Fruit fly (Drosophila melanogaster) whole organism, embryonic: Measurements from ENCODE around the gene CG10338.
A peak's percentile ranks its signal among the peaks of the same experiment; 100 is the strongest.

Experiments
- Antp ChIP-seq: fragments of 200-800 bp; sonication (Bioruptor generic); optimal IDR thresholded peaks from 3 replicates; lab custom pipeline; 2016; ENCODE audit warnings: missing biosample characterization, missing genetic modification characterization
- CG10543 ChIP-seq: fragments of 200-800 bp; sonication (Bioruptor generic); optimal IDR thresholded peaks from 3 replicates; lab custom pipeline; 2017; ENCODE audit warnings: missing biosample characterization, mild to moderate bottlenecking, missing genetic modification characterization, moderate library complexity
- CG11560 ChIP-seq: fragments of 200-800 bp; sonication (Bioruptor generic); IDR thresholded peaks from 3 replicates; pipeline ENCODE4 v1.3.6; 2022; ENCODE audit warnings: missing biosample characterization, missing genetic modification characterization
- CG12744 ChIP-seq: fragments of 200-800 bp; sonication (Bioruptor generic); optimal IDR thresholded peaks from 2 replicates; lab custom pipeline; 2016; ENCODE audit warnings: missing biosample characterization, missing genetic modification characterization
- CG13123 ChIP-seq: fragments of 200-800 bp; sonication (Bioruptor generic); optimal IDR thresholded peaks from 2 replicates; lab custom pipeline; 2016; ENCODE audit warnings: missing biosample characterization, missing genetic modification characterization
- CG16779 ChIP-seq: fragments of 200-800 bp; sonication (Bioruptor generic); IDR thresholded peaks from 2 replicates; pipeline ENCODE4 v1.3.6; 2022; ENCODE audit warnings: missing biosample characterization, missing genetic modification characterization
- CG18764 ChIP-seq: fragments of 200-800 bp; sonication (Bioruptor generic); optimal IDR thresholded peaks from 3 replicates; lab custom pipeline; 2016; ENCODE audit warnings: missing biosample characterization, missing genetic modification characterization
- CG2678 ChIP-seq: fragments of 200-800 bp; sonication (Bioruptor generic); optimal IDR thresholded peaks from 3 replicates; lab custom pipeline; 2019; ENCODE audit warnings: missing biosample characterization, mild to moderate bottlenecking, missing genetic modification characterization, moderate library complexity
- CG3281 ChIP-seq: fragments of 200-800 bp; sonication (Bioruptor generic); optimal IDR thresholded peaks from 3 replicates; lab custom pipeline; 2017; ENCODE audit warnings: missing biosample characterization, mild to moderate bottlenecking, missing genetic modification characterization
- CG34422 ChIP-seq: fragments of 200-800 bp; sonication (Bioruptor generic); IDR thresholded peaks from 3 replicates; pipeline ENCODE4 v1.3.6; 2022; ENCODE audit warnings: missing biosample characterization, missing genetic modification characterization
- CG3995 ChIP-seq: fragments of 200-800 bp; sonication (Bioruptor generic); optimal IDR thresholded peaks from 3 replicates; lab custom pipeline; 2016; ENCODE audit warnings: missing biosample characterization, missing genetic modification characterization
- CG4730 ChIP-seq: fragments of 200-800 bp; sonication (Bioruptor generic); IDR thresholded peaks from 2 replicates; pipeline ENCODE4 v1.3.6; 2022; ENCODE audit warnings: missing biosample characterization, missing genetic modification characterization
- CG6272 ChIP-seq: fragments of 200-800 bp; sonication (Bioruptor generic); IDR thresholded peaks from 2 replicates; pipeline ENCODE4 v1.3.6; 2022; ENCODE audit warnings: missing biosample characterization, missing genetic modification characterization
- CG7928 ChIP-seq: fragments of 200-800 bp; sonication (Bioruptor generic); optimal IDR thresholded peaks from 2 replicates; lab custom pipeline; 2017; ENCODE audit warnings: missing biosample characterization, mild to moderate bottlenecking, missing genetic modification characterization
- CrebB ChIP-seq: fragments of 200-800 bp; sonication (Bioruptor generic); optimal IDR thresholded peaks from 3 replicates; lab custom pipeline; 2018; ENCODE audit warnings: missing biosample characterization, mild to moderate bottlenecking, missing genetic modification characterization
- Dek ChIP-seq: fragments of 200-800 bp; sonication (Bioruptor generic); optimal IDR thresholded peaks from 3 replicates; lab custom pipeline; 2019; ENCODE audit warnings: missing biosample characterization, mild to moderate bottlenecking, missing genetic modification characterization, moderate library complexity
- Fer3 ChIP-seq: fragments of 200-800 bp; sonication (Bioruptor generic); optimal IDR thresholded peaks from 2 replicates; lab custom pipeline; 2018; ENCODE audit warnings: missing biosample characterization, mild to moderate bottlenecking, missing genetic modification characterization, moderate library complexity
- H2.0 ChIP-seq: fragments of 200-800 bp; sonication (Bioruptor generic); IDR thresholded peaks from 2 replicates; pipeline ENCODE4 v1.3.6; 2022; ENCODE audit warnings: missing biosample characterization, missing genetic modification characterization
- Hand ChIP-seq: fragments of 200-800 bp; sonication (Bioruptor generic); optimal IDR thresholded peaks from 2 replicates; lab custom pipeline; 2017; ENCODE audit warnings: mild to moderate bottlenecking, missing biosample characterization, missing genetic modification reagents, missing genetic modification characterization
- Jarid2 ChIP-seq: fragments of 200-800 bp; sonication (Bioruptor generic); optimal IDR thresholded peaks from 3 replicates; lab custom pipeline; 2017; ENCODE audit warnings: mild to moderate bottlenecking, missing biosample characterization, missing genetic modification reagents, missing genetic modification characterization
- MBD-R2 ChIP-seq: fragments of 200-800 bp; sonication (Bioruptor generic); IDR thresholded peaks from 2 replicates; pipeline ENCODE4 v1.3.6; 2022; ENCODE audit warnings: missing biosample characterization, missing genetic modification characterization
- NK7.1 ChIP-seq: fragments of 200-800 bp; sonication (Bioruptor generic); optimal IDR thresholded peaks from 3 replicates; lab custom pipeline; 2016; ENCODE audit warnings: missing biosample characterization, missing genetic modification characterization
- Rfx ChIP-seq: fragments of 200-800 bp; sonication (Bioruptor generic); IDR thresholded peaks from 2 replicates; pipeline ENCODE4 v1.3.6; 2022; ENCODE audit warnings: missing biosample characterization, missing genetic modification characterization
- Spps ChIP-seq: fragments of 200-800 bp; sonication (Bioruptor generic); optimal IDR thresholded peaks from 2 replicates; lab custom pipeline; 2018; ENCODE audit warnings: missing biosample characterization, mild to moderate bottlenecking, missing genetic modification characterization
- Stat92E ChIP-seq, 3 experiments: fragments of >200 bp in 2 of 3; fragments of 200-800 bp in 1 of 3; sonication (Bioruptor generic) in 1 of 3; optimal IDR thresholded peaks; 2 replicates each; lab custom pipeline; 2017 to 2019; ENCODE audit warnings: missing biosample characterization in 3 of 3, missing genetic modification characterization in 3 of 3, mild to moderate bottlenecking in 1 of 3, moderate library complexity in 1 of 3
- Trl ChIP-seq, 3 experiments: fragments of >200 bp in 2 of 3; fragments of 200-800 bp in 1 of 3; sonication (Bioruptor generic) in 1 of 3; optimal IDR thresholded peaks; 2 replicates in 1 of 3; 3 replicates in 2 of 3; lab custom pipeline; 2016 to 2017; ENCODE audit warnings: missing biosample characterization in 1 of 3, missing genetic modification characterization in 1 of 3
- az2 ChIP-seq: fragments of 200-800 bp; sonication (Bioruptor generic); optimal IDR thresholded peaks from 3 replicates; lab custom pipeline; 2016; ENCODE audit warnings: missing biosample characterization, missing genetic modification characterization
- bsh ChIP-seq, 2 experiments: fragments of 200-800 bp; sonication (Bioruptor generic); optimal IDR thresholded peaks; 2 replicates each; lab custom pipeline; 2017 to 2018; ENCODE audit warnings: mild to moderate bottlenecking in 2 of 2, missing biosample characterization in 2 of 2, missing genetic modification characterization in 2 of 2, moderate library complexity in 1 of 2
- crc ChIP-seq: fragments of 200-800 bp; sonication (Bioruptor generic); optimal IDR thresholded peaks from 2 replicates; lab custom pipeline; 2016; ENCODE audit warnings: missing biosample characterization, missing genetic modification characterization
- ems ChIP-seq: fragments of 200-800 bp; sonication (Bioruptor generic); optimal IDR thresholded peaks from 3 replicates; lab custom pipeline; 2016; ENCODE audit warnings: missing biosample characterization, missing genetic modification characterization
- fd102C ChIP-seq: fragments of 200-800 bp; sonication (Bioruptor generic); optimal IDR thresholded peaks from 2 replicates; lab custom pipeline; 2018; ENCODE audit warnings: missing biosample characterization, mild to moderate bottlenecking, missing genetic modification characterization, moderate library complexity
- fd64A ChIP-seq: fragments of 200-800 bp; sonication (Bioruptor generic); optimal IDR thresholded peaks from 3 replicates; lab custom pipeline; 2018; ENCODE audit warnings: missing biosample characterization, mild to moderate bottlenecking, missing genetic modification characterization
- gcm2 ChIP-seq: fragments of 200-800 bp; sonication (Bioruptor generic); optimal IDR thresholded peaks from 2 replicates; lab custom pipeline; 2016; ENCODE audit warnings: missing biosample characterization, missing genetic modification characterization
- grn ChIP-seq: fragments of 200-800 bp; sonication (Bioruptor generic); optimal IDR thresholded peaks from 3 replicates; lab custom pipeline; 2017; ENCODE audit warnings: missing biosample characterization, missing genetic modification characterization
- h ChIP-seq: fragments of >200 bp; optimal IDR thresholded peaks from 2 replicates; lab custom pipeline; 2017
- ham ChIP-seq: fragments of 200-800 bp; sonication (Bioruptor generic); IDR thresholded peaks from 2 replicates; pipeline ENCODE4 v1.3.6; 2022; ENCODE audit warnings: missing biosample characterization, missing genetic modification characterization
- insv ChIP-seq, 2 experiments: fragments of 200-800 bp; sonication (Bioruptor generic); optimal IDR thresholded peaks; 3 replicates each; lab custom pipeline; 2016 to 2018; ENCODE audit warnings: missing biosample characterization in 2 of 2, missing genetic modification characterization in 2 of 2
- ken ChIP-seq: fragments of 200-800 bp; sonication (Bioruptor generic); IDR thresholded peaks from 3 replicates; pipeline ENCODE4 v1.3.6; 2022; ENCODE audit warnings: missing biosample characterization, missing genetic modification characterization
- klu ChIP-seq: fragments of 200-800 bp; sonication (Bioruptor generic); IDR thresholded peaks from 2 replicates; pipeline ENCODE4 v1.3.6; 2022; ENCODE audit warnings: missing biosample characterization, missing genetic modification characterization
- mld ChIP-seq: fragments of 200-800 bp; sonication (Bioruptor generic); IDR thresholded peaks from 3 replicates; pipeline ENCODE4 v1.3.6; 2022; ENCODE audit warnings: missing biosample characterization, missing genetic modification characterization; ENCODE audit not compliant: partially characterized antibody
- org-1 ChIP-seq: fragments of 200-800 bp; sonication (Bioruptor generic); optimal IDR thresholded peaks from 2 replicates; lab custom pipeline; 2017; ENCODE audit warnings: missing biosample characterization, missing genetic modification characterization
- pb ChIP-seq: fragments of 200-800 bp; sonication (Bioruptor generic); optimal IDR thresholded peaks from 3 replicates; lab custom pipeline; 2016; ENCODE audit warnings: missing biosample characterization, missing genetic modification characterization
- prd ChIP-seq, 3 experiments: fragments of >200 bp in 2 of 3; fragments of 200-800 bp in 1 of 3; sonication (Bioruptor generic) in 1 of 3; optimal IDR thresholded peaks in 2 of 3; IDR thresholded peaks in 1 of 3; 2 replicates in 2 of 3; 3 replicates in 1 of 3; pipeline versions ENCODE4 v1.3.6 to Lab custom; 2017 to 2022; ENCODE audit warnings: missing biosample characterization in 1 of 3, missing genetic modification characterization in 1 of 3
- pzg ChIP-seq: fragments of 200-800 bp; sonication (Bioruptor generic); optimal IDR thresholded peaks from 3 replicates; lab custom pipeline; 2018; ENCODE audit warnings: missing biosample characterization, mild to moderate bottlenecking, missing genetic modification characterization, moderate library complexity
- ro ChIP-seq: fragments of 200-800 bp; sonication (Bioruptor generic); IDR thresholded peaks from 2 replicates; pipeline ENCODE4 v1.3.6; 2022; ENCODE audit warnings: missing biosample characterization, missing genetic modification characterization
- tap ChIP-seq: fragments of 200-800 bp; optimal IDR thresholded peaks from 3 replicates; lab custom pipeline; 2019; ENCODE audit warnings: missing biosample characterization, mild to moderate bottlenecking, missing genetic modification characterization, moderate library complexity
- toy ChIP-seq: fragments of 200-800 bp; sonication (Bioruptor generic); IDR thresholded peaks from 2 replicates; pipeline ENCODE4 v1.3.6; 2022; ENCODE audit warnings: missing biosample characterization, missing genetic modification characterization
- unpg ChIP-seq: fragments of 200-800 bp; sonication (Bioruptor generic); optimal IDR thresholded peaks from 3 replicates; lab custom pipeline; 2018; ENCODE audit warnings: missing biosample characterization, mild to moderate bottlenecking, missing genetic modification characterization, moderate library complexity

CG10338 gene

DNA sequence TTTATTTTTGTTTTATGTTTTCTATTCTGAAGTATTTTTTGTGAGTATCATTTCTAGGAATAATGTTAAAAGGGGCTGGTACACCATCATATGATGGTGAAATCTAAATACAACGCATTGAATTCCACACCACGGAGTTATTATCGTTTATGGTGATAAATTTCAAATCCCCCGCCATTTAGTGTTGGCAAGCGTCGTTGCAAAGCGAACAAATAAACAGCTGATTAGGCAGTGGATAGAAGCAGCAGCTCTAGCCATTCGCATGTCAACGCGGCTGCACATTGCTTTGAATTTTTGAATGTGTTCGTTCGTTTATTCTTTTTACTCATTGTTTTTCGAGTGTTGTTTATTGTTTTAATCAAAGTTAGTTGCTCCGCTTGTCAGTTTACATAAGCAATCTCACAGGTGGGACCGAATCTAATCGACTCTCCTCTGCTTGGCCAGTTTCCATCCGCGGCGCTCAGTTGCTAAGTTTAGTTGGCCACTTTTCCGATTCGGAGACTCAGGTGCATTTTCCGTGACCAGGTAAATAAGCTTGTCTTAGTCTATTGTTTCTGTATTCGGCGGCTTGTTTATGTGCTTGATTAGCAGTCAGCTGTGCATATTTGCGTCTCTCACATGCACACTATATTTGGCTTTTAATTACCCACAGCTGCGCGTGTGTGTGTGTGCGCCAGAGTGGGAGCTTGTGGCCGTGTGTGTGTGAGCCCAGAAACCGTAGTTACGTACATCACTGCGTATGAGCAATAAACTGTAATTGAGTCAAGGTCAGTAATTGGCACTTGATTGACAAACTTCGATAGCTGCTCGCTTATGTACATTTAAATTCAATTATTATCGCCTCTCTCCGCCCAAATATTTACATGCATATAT, 18.3 kb upstream of the CG10338 start, which contains the start of the genes Mst36Fa and CG31751 (continued):
- peak; percentile 58 for TF ChIP-seq CG7928 (GFP tag; lab: Kevin White, UChicago)
- no peak for TF ChIP-seq ro (GFP tag; lab: Robert Waterston, UW)
- peak in 1 of 2 experiments; percentile 68 for TF ChIP-seq bsh (GFP tag; optimal IDR thresholded peaks at IDR 0.05; lab: Kevin White, UChicago)
- TF ChIP-seq fd102C (GFP tag; lab: Kevin White, UChicago) = no peak
- peak; percentile 80 for TF ChIP-seq CG3281 (GFP tag; lab: Kevin White, UChicago)
- peak; percentile 78 for TF ChIP-seq crc (GFP tag; lab: Kevin White, UChicago)
- TF ChIP-seq pzg = peak; percentile 88
- peak; percentile 78 for TF ChIP-seq pb (GFP tag; lab: Kevin White, UChicago)
- no peak for TF ChIP-seq Stat92E (GFP tag; optimal IDR thresholded peaks at IDR 0.05; lab: Kevin White, UChicago)
- TF ChIP-seq fd64A (GFP tag; lab: Kevin White, UChicago) = peak; percentile 88
- TF ChIP-seq mld (GFP tag; lab: Robert Waterston, UW) = no peak
- peak; percentile 68; the same call in 1 of the 3 replicates for TF ChIP-seq CG34422 (GFP tag; lab: Robert Waterston, UW)
- TF ChIP-seq MBD-R2 = peak; percentile 81
- peak; percentile 88 for TF ChIP-seq org-1 (GFP tag; lab: Kevin White, UChicago)
- TF ChIP-seq Rfx (GFP tag; lab: Robert Waterston, UW) = peak; percentile 81
- no peak for TF ChIP-seq Spps (tag; lab: Kevin White, UChicago)
- peak; percentile 33 for TF ChIP-seq ems (GFP tag; lab: Kevin White, UChicago)
- TF ChIP-seq ken (GFP tag; lab: Robert Waterston, UW) = peak; percentile 4; the same call in 1 of the 3 replicates
- no peak for TF ChIP-seq prd (optimal IDR thresholded peaks at IDR 0.05; lab: Kevin White, UChicago)
- no peak for TF ChIP-seq prd (GFP tag; IDR thresholded peaks at IDR 0.05; lab: Robert Waterston, UW)
- TF ChIP-seq Dek (tag; lab: Kevin White, UChicago) = peak; percentile 76
- peak; percentile 47 for TF ChIP-seq gcm2 (GFP tag; lab: Kevin White, UChicago)
- peak; percentile 90 for TF ChIP-seq CG10543 (GFP tag; lab: Kevin White, UChicago)
- TF ChIP-seq CrebB (tag; lab: Kevin White, UChicago) = peak; percentile 91
- no peak for TF ChIP-seq Trl (optimal IDR thresholded peaks at IDR 0.05; lab: Kevin White, UChicago)
- peak; percentile 85 for TF ChIP-seq Trl (GFP tag; optimal IDR thresholded peaks at IDR 0.05; lab: Kevin White, UChicago)
- no peak for TF ChIP-seq CG6272 (GFP tag; lab: Robert Waterston, UW)
- TF ChIP-seq toy (GFP tag; lab: Robert Waterston, UW) = 0 out of 2 replicates have a peak, but pooled peaks have one; percentile 33
- TF ChIP-seq Hand = peak; percentile 61
- TF ChIP-seq Fer3 (tag; lab: Kevin White, UChicago) = peak; percentile 80
- TF ChIP-seq h = no peak
- TF ChIP-seq az2 (GFP tag; lab: Kevin White, UChicago) = peak; percentile 38
- peak; percentile 87 for TF ChIP-seq CG2678 (tag; lab: Kevin White, UChicago)
- TF ChIP-seq CG3995 (GFP tag; lab: Kevin White, UChicago) = peak; percentile 10
- peak; percentile 81 for TF ChIP-seq NK7.1
- TF ChIP-seq unpg = peak; percentile 73
- TF ChIP-seq ham (GFP tag; lab: Robert Waterston, UW) = no peak
- TF ChIP-seq CG18764 (GFP tag; lab: Kevin White, UChicago) = peak; percentile 65
- TF ChIP-seq CG13123 (GFP tag; lab: Kevin White, UChicago) = peak; percentile 79
- TF ChIP-seq klu (GFP tag; lab: Robert Waterston, UW) = no peak
- peak in 1 of 2 experiments; percentile 66 for TF ChIP-seq insv (GFP tag; optimal IDR thresholded peaks at IDR 0.05; lab: Kevin White, UChicago)
- no peak for TF ChIP-seq H2.0 (GFP tag; lab: Robert Waterston, UW)
- TF ChIP-seq CG16779 = peak; percentile 79
- no peak for TF ChIP-seq CG4730 (GFP tag; lab: Robert Waterston, UW)
- TF ChIP-seq grn (GFP tag; lab: Kevin White, UChicago) = peak; percentile 86
- TF ChIP-seq CG11560 (tag; lab: Robert Waterston, UW) = no peak
- peak; percentile 28 for TF ChIP-seq CG12744 (GFP tag; lab: Kevin White, UChicago)
- TF ChIP-seq tap = peak; percentile 63
- peak; percentile 68 for TF ChIP-seq Antp (GFP tag; lab: Kevin White, UChicago)
- no peak for TF ChIP-seq Jarid2
